Fruit fly (Drosophila melanogaster) whole organism, adult: ENCODE data around the gene pall.

ENCODE experiments used
- CG11617 ChIP-seq: fragments of 200-800 bp; sonication (Bioruptor generic); optimal IDR thresholded peaks from 2 replicates; lab custom pipeline; 2017; ENCODE audit warnings: mild to moderate bottlenecking, missing biosample characterization, missing genetic modification reagents, missing genetic modification characterization
- CG14711 ChIP-seq: fragments of 200-800 bp; sonication (Bioruptor generic); optimal IDR thresholded peaks from 2 replicates; lab custom pipeline; 2018; ENCODE audit warnings: missing biosample characterization, mild to moderate bottlenecking, missing genetic modification characterization, moderate library complexity
- CG1620 ChIP-seq: fragments of 200-800 bp; sonication (Bioruptor generic); optimal IDR thresholded peaks from 2 replicates; lab custom pipeline; 2016; ENCODE audit warnings: missing biosample characterization, missing genetic modification characterization
- CG33017 ChIP-seq: fragments of 200-800 bp; sonication (Bioruptor generic); optimal IDR thresholded peaks from 2 replicates; lab custom pipeline; 2018; ENCODE audit warnings: missing biosample characterization, mild to moderate bottlenecking, missing genetic modification characterization, moderate library complexity
- CG7101 ChIP-seq: fragments of 200-800 bp; sonication (Bioruptor generic); optimal IDR thresholded peaks from 2 replicates; lab custom pipeline; 2018; ENCODE audit warnings: missing biosample characterization, mild to moderate bottlenecking, missing genetic modification characterization, moderate library complexity
- Clk ChIP-seq: fragments of 200-800 bp; sonication (Bioruptor generic); optimal IDR thresholded peaks from 2 replicates; lab custom pipeline; 2017; ENCODE audit warnings: missing biosample characterization, missing genetic modification characterization
- Mnt ChIP-seq: fragments of 200-800 bp; sonication (Bioruptor generic); optimal IDR thresholded peaks from 2 replicates; lab custom pipeline; 2016; ENCODE audit warnings: missing biosample characterization, mild to moderate bottlenecking, missing genetic modification characterization
- bab1 ChIP-seq: fragments of 200-800 bp; sonication (Bioruptor generic); optimal IDR thresholded peaks from 3 replicates; lab custom pipeline; 2019; ENCODE audit warnings: missing biosample characterization, mild to moderate bottlenecking, missing genetic modification characterization, moderate library complexity
- cic ChIP-seq: fragments of 200-800 bp; sonication (Bioruptor generic); optimal IDR thresholded peaks from 2 replicates; lab custom pipeline; 2017; ENCODE audit warnings: missing biosample characterization, mild to moderate bottlenecking, missing genetic modification characterization, moderate library complexity
- cnc ChIP-seq, 2 experiments: fragments of >200 bp; optimal IDR thresholded peaks; 2 replicates each; lab custom pipeline; 2017
- kay ChIP-seq: fragments of 200-800 bp; sonication (Bioruptor generic); peaks from one replicate; lab custom pipeline; 2016; ENCODE audit warnings: missing biosample characterization, missing genetic modification characterization, borderline replicate concordance
- ovo ChIP-seq: fragments of 200-800 bp; sonication (Bioruptor generic); optimal IDR thresholded peaks from 2 replicates; lab custom pipeline; 2016; ENCODE audit warnings: missing biosample characterization, missing genetic modification characterization
- tj ChIP-seq: fragments of 200-800 bp; sonication (Bioruptor generic); optimal IDR thresholded peaks from 3 replicates; lab custom pipeline; 2017; ENCODE audit warnings: missing biosample characterization, mild to moderate bottlenecking, missing genetic modification characterization, moderate library complexity
- toe ChIP-seq: fragments of 200-800 bp; sonication (Bioruptor generic); optimal IDR thresholded peaks from 2 replicates; lab custom pipeline; 2016; ENCODE audit warnings: missing biosample characterization, missing genetic modification characterization

dm6 chr3L:9502856-9503255 lies 15.3 kb upstream of the pall start:
- no peak for TF ChIP-seq cnc (optimal IDR thresholded peaks at IDR 0.05; lab: Kevin White, UChicago)
- no peak for TF ChIP-seq CG14711 (tag; lab: Kevin White, UChicago)
- no peak for TF ChIP-seq Mnt (GFP tag; lab: Kevin White, UChicago)
- TF ChIP-seq CG1620 (GFP tag; lab: Kevin White, UChicago): no peak
- no peak for TF ChIP-seq CG7101 (tag; lab: Kevin White, UChicago)
- peak; percentile 52 for TF ChIP-seq cic (GFP tag; lab: Kevin White, UChicago)
- no peak for TF ChIP-seq CG11617 (GFP tag; lab: Kevin White, UChicago)
- no peak for TF ChIP-seq toe (GFP tag; lab: Kevin White, UChicago)
- TF ChIP-seq CG33017: no peak
- TF ChIP-seq kay (GFP tag; lab: Kevin White, UChicago): no peak
- no peak for TF ChIP-seq bab1
- no peak for TF ChIP-seq Clk (GFP tag; lab: Kevin White, UChicago)
- no peak for TF ChIP-seq tj (GFP tag; lab: Kevin White, UChicago)
- no peak for TF ChIP-seq ovo
